Worm (Caenorhabditis elegans) whole organism, mixed stage, embryonic: ENCODE data around the gene gst-27.

Source experiments
- M03D4.4 ChIP-seq: sonication (generic microtip); optimal IDR thresholded peaks from 2 replicates; lab custom pipeline; 2017; ENCODE audit warnings: mild to moderate bottlenecking, missing genetic modification characterization, missing compliant biosample characterization
- bed-3 ChIP-seq: fragments of 200-800 bp; sonication (Bioruptor generic); optimal IDR thresholded peaks from 3 replicates; lab custom pipeline; 2018; ENCODE audit warnings: mild to moderate bottlenecking, missing genetic modification characterization, moderate library complexity, missing compliant biosample characterization
- ceh-39 ChIP-seq: fragments of 150-350 bp; optimal IDR thresholded peaks from 2 replicates; lab custom pipeline; 2014; ENCODE audit warnings: missing biosample characterization, missing genetic modification characterization
- ceh-43 ChIP-seq: fragments of 200-800 bp; sonication (Bioruptor generic); optimal IDR thresholded peaks from 2 replicates; lab custom pipeline; 2018; ENCODE audit warnings: mild to moderate bottlenecking, missing genetic modification characterization, moderate library complexity, missing compliant biosample characterization
- ceh-83 ChIP-seq: fragments of 200-800 bp; sonication (Bioruptor generic); optimal IDR thresholded peaks from 2 replicates; lab custom pipeline; 2018; ENCODE audit warnings: mild to moderate bottlenecking, missing genetic modification characterization, missing compliant biosample characterization
- ces-1 ChIP-seq: fragments of 150-350 bp; optimal IDR thresholded peaks from 2 replicates; lab custom pipeline; 2014; ENCODE audit warnings: missing biosample characterization, missing genetic modification reagents, missing genetic modification characterization
- drap-1 ChIP-seq: fragments of 200-800 bp; sonication (Bioruptor generic); optimal IDR thresholded peaks from 3 replicates; lab custom pipeline; 2018; ENCODE audit warnings: mild to moderate bottlenecking, missing genetic modification characterization, missing compliant biosample characterization
- elt-1 ChIP-seq: sonication (generic microtip); optimal IDR thresholded peaks from 2 replicates; lab custom pipeline; 2017; ENCODE audit warnings: missing genetic modification characterization, mild to moderate bottlenecking, missing compliant biosample characterization, antibody characterized with exemption, moderate library complexity, borderline replicate concordance; ENCODE audit not compliant: insufficient read depth
- elt-3 ChIP-seq: fragments of 150-350 bp; optimal IDR thresholded peaks from 2 replicates; lab custom pipeline; 2014; ENCODE audit warnings: missing biosample characterization, missing genetic modification characterization
- flh-1 ChIP-seq: fragments of 200-800 bp; sonication (Bioruptor generic); optimal IDR thresholded peaks from 2 replicates; lab custom pipeline; 2018; ENCODE audit warnings: mild to moderate bottlenecking, missing genetic modification characterization, moderate library complexity, missing compliant biosample characterization
- ham-2 ChIP-seq: fragments of 200-800 bp; sonication (Bioruptor generic); optimal IDR thresholded peaks from 2 replicates; lab custom pipeline; 2018; ENCODE audit warnings: mild to moderate bottlenecking, missing genetic modification characterization, missing compliant biosample characterization
- hlh-1 ChIP-seq: fragments of 150-350 bp; optimal IDR thresholded peaks from 2 replicates; lab custom pipeline; 2014; ENCODE audit warnings: missing biosample characterization, missing genetic modification reagents, missing genetic modification characterization
- lin-13 ChIP-seq: fragments of 150-350 bp; optimal IDR thresholded peaks from 2 replicates; lab custom pipeline; 2014; ENCODE audit warnings: missing biosample characterization, missing genetic modification characterization
- lin-32 ChIP-seq: fragments of 200-800 bp; sonication (Bioruptor generic); optimal IDR thresholded peaks from 2 replicates; lab custom pipeline; 2018; ENCODE audit warnings: mild to moderate bottlenecking, missing genetic modification characterization, missing compliant biosample characterization
- lsy-2 ChIP-seq: fragments of 150-350 bp; optimal IDR thresholded peaks from 2 replicates; lab custom pipeline; 2014; ENCODE audit warnings: missing biosample characterization, missing genetic modification characterization
- mab-5 ChIP-seq: fragments of 150-350 bp; optimal IDR thresholded peaks from 2 replicates; lab custom pipeline; 2014; ENCODE audit warnings: missing biosample characterization, missing genetic modification characterization
- mep-1 ChIP-seq: fragments of 150-350 bp; optimal IDR thresholded peaks from 2 replicates; lab custom pipeline; 2017; ENCODE audit warnings: missing biosample characterization, missing genetic modification reagents, missing genetic modification characterization, inconsistent platforms
- mls-2 ChIP-seq: sonication (generic microtip); optimal IDR thresholded peaks from 2 replicates; lab custom pipeline; 2016; ENCODE audit warnings: mild to moderate bottlenecking, missing genetic modification characterization, moderate library complexity, missing compliant biosample characterization
- nhr-2 ChIP-seq: fragments of 150-350 bp; optimal IDR thresholded peaks from 2 replicates; lab custom pipeline; 2014; ENCODE audit warnings: missing biosample characterization, missing genetic modification characterization
- nhr-237 ChIP-seq: fragments of 150-350 bp; optimal IDR thresholded peaks from 2 replicates; lab custom pipeline; 2014; ENCODE audit warnings: missing biosample characterization, missing genetic modification characterization
- nhr-28 ChIP-seq: fragments of 150-350 bp; optimal IDR thresholded peaks from 2 replicates; lab custom pipeline; 2014; ENCODE audit warnings: missing biosample characterization, missing genetic modification characterization
- sem-2 ChIP-seq: fragments of 200-800 bp; sonication (Bioruptor generic); optimal IDR thresholded peaks from 2 replicates; lab custom pipeline; 2018; ENCODE audit warnings: mild to moderate bottlenecking, missing genetic modification characterization, missing compliant biosample characterization
- snpc-4 ChIP-seq: fragments of 150-350 bp; optimal IDR thresholded peaks from 2 replicates; lab custom pipeline; 2014; ENCODE audit warnings: missing biosample characterization, missing genetic modification characterization
- tbx-8 ChIP-seq: fragments of 200-800 bp; sonication (Bioruptor generic); optimal IDR thresholded peaks from 2 replicates; lab custom pipeline; 2018; ENCODE audit warnings: mild to moderate bottlenecking, missing genetic modification characterization, moderate library complexity, missing compliant biosample characterization
- unc-120 ChIP-seq: sonication (generic microtip); optimal IDR thresholded peaks from 2 replicates; lab custom pipeline; 2017; ENCODE audit warnings: missing genetic modification characterization, missing compliant biosample characterization; ENCODE audit not compliant: poor library complexity, severe bottlenecking
- unc-39 ChIP-seq: fragments of 150-350 bp; optimal IDR thresholded peaks from 2 replicates; lab custom pipeline; 2014; ENCODE audit warnings: missing biosample characterization, missing genetic modification characterization
- unc-62 ChIP-seq: fragments of 150-350 bp; optimal IDR thresholded peaks from 2 replicates; lab custom pipeline; 2014; ENCODE audit warnings: missing biosample characterization, missing genetic modification reagents, missing genetic modification characterization
- zip-8 ChIP-seq: fragments of 150-350 bp; optimal IDR thresholded peaks from 2 replicates; lab custom pipeline; 2014; ENCODE audit warnings: missing biosample characterization, missing genetic modification characterization
- ztf-11 ChIP-seq: fragments of 150-350 bp; optimal IDR thresholded peaks from 2 replicates; lab custom pipeline; 2014; ENCODE audit warnings: missing biosample characterization, missing genetic modification characterization

The gst-27 gene

ce11 chrII:15204069-15204850, 38.7 kb upstream of the gst-27 start:
- TF ChIP-seq unc-120 (tag; lab: Kevin White, UChicago) (no peak), M03D4.4 (tag; lab: Kevin White, UChicago) (no peak), ztf-11 (tag; lab: Kevin White, UChicago) (no peak), bed-3 (GFP tag; lab: Kevin White, UChicago) (no peak), nhr-2 (tag; lab: Kevin White, UChicago) (no peak), ceh-43 (no peak), ceh-83 (GFP tag; lab: Kevin White, UChicago) (no peak)
- TF ChIP-seq, all 35 proteins: peak for 0

ce11 chrII:15203398-15204068, 38.0 kb upstream of the gst-27 start:
- no peak for TF ChIP-seq elt-1 (tag; lab: Kevin White, UChicago)
- TF ChIP-seq tbx-8 (GFP tag; lab: Kevin White, UChicago): no peak
- TF ChIP-seq unc-39 (tag; lab: Kevin White, UChicago): no peak
- TF ChIP-seq ham-2 (GFP tag; lab: Kevin White, UChicago): no peak
- no peak for TF ChIP-seq lin-32 (GFP tag; lab: Kevin White, UChicago)
- no peak for TF ChIP-seq unc-62
- no peak for TF ChIP-seq nhr-237 (tag; lab: Kevin White, UChicago)
- no peak for TF ChIP-seq nhr-28 (tag; lab: Kevin White, UChicago)
- TF ChIP-seq ceh-39 (tag; lab: Kevin White, UChicago): no peak

ce11 chrII:15197500-15197899, 32.0 kb upstream of the gst-27 start:
- no peak for TF ChIP-seq snpc-4 (tag; lab: Kevin White, UChicago)
- TF ChIP-seq elt-3 (tag; lab: Kevin White, UChicago): no peak
- TF ChIP-seq drap-1: no peak
- TF ChIP-seq lsy-2: no peak
- no peak for TF ChIP-seq zip-8

ce11 chrII:15196433-15196832, 30.9 kb upstream of the gst-27 start, which contains the start of gene spsb-1:
TSS of gene spsb-1 (plus strand) at chrII:15196733.
- TF ChIP-seq mab-5 (tag; lab: Kevin White, UChicago): no peak
- TF ChIP-seq flh-1 (GFP tag; lab: Kevin White, UChicago): no peak
- TF ChIP-seq drap-1: no peak
- TF ChIP-seq ceh-83 (GFP tag; lab: Kevin White, UChicago): no peak
- TF ChIP-seq, all 35 proteins: peak for 0

ce11 chrII:15195346-15195745, 29.8 kb upstream of the gst-27 start:
- TF ChIP-seq ham-2 (GFP tag; lab: Kevin White, UChicago): no peak
- no peak for TF ChIP-seq unc-39 (tag; lab: Kevin White, UChicago)
- no peak for TF ChIP-seq ces-1 (GFP tag; lab: Kevin White, UChicago)
- TF ChIP-seq nhr-28 (tag; lab: Kevin White, UChicago): no peak
- no peak for TF ChIP-seq ceh-83 (GFP tag; lab: Kevin White, UChicago)
- TF ChIP-seq hlh-1: no peak
- no peak for TF ChIP-seq lsy-2
- no peak for TF ChIP-seq lin-13 (tag; lab: Kevin White, UChicago)
- no peak for TF ChIP-seq mep-1
- TF ChIP-seq mls-2: no peak
- no peak for TF ChIP-seq sem-2
- TF ChIP-seq flh-1 (GFP tag; lab: Kevin White, UChicago): no peak
- TF ChIP-seq, all 35 proteins: peak for 0

ce11 chrII:15193961-15194360, 28.4 kb upstream of the gst-27 start:
- no peak for TF ChIP-seq drap-1
- peak; percentile 3 for TF ChIP-seq unc-120 (tag; lab: Kevin White, UChicago)
- TF ChIP-seq zip-8: no peak
- TF ChIP-seq hlh-1: peak; percentile 55
